Worm (Caenorhabditis elegans): ENCODE measurements around the gene rad-23.
A peak's percentile ranks its signal among the peaks of the same experiment; 100 is the strongest.

The rad-23 gene

DNA sequence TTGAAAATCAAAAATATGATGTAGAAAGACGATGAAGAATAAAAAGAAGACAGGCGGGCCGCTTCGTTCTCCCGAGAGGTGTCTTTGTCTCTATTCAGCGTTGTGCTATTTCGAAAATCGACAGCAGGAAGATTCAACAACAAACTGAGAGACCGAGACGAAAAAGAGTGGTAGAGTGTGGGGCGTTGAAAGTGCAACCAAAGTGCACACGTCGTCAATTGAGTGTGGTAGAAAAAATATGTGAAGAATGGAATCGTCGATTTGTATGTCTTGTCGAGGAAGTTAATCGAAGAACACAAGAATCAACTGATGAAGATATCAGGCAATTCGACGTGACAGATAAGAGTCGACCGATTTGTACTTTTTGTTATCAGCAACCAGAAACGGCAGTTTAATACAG lies 33.4 kb downstream of the rad-23 start (continued):
- TF ChIP-seq mxl-2 (GFP tag; conservative IDR thresholded peaks at IDR 0.05) (no peak), cey-2 (tag; optimal IDR thresholded peaks at IDR 0.05; ENCODE audit: borderline replicate concordance, insufficient read depth) (no peak), nhr-10 (tag; optimal IDR thresholded peaks at IDR 0.05) (peak; percentile 78), mdl-1 (tag; optimal IDR thresholded peaks at IDR 0.05) (peak in 1 of 2 experiments; percentile 73), mdt-29 (GFP tag; IDR thresholded peaks at IDR 0.05) (no peak), Y75B8A.6 (GFP tag; IDR thresholded peaks at IDR 0.05) (no peak), jun-1 (tag; optimal IDR thresholded peaks at IDR 0.05) (peak; percentile 20), mxl-3 (GFP tag; optimal IDR thresholded peaks at IDR 0.05) (peak; percentile 29)

DNA sequence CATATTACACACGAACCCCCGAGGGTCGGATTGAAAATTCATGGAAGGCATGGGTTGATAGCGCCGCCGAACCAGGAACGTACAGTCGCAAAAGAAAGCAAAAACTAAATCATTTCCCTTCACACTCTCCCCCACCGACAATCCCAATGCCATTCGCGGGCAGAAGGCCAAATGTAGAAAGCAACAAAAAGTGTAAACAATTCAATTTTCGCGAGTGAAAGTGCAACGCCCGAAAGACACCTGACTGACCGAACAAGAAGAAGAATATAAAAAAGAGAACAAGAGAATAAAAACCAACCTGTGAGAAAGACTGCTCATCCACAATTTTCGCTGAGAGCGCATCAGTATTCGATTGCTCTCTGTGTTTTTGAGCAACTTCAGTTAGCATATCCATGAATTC lies 34.8 kb downstream of the rad-23 start:
- no peak for TF ChIP-seq unc-130 (GFP tag; optimal IDR thresholded peaks at IDR 0.05)
- TF ChIP-seq hlh-11 (tag; optimal IDR thresholded peaks at IDR 0.05): peak; percentile 60
- TF ChIP-seq T26A8.4 (GFP tag; IDR thresholded peaks at IDR 0.05): no peak
- no peak for TF ChIP-seq rbr-2 (tag; optimal IDR thresholded peaks at IDR 0.05)
- 0 out of 2 replicates have a peak, but pooled peaks have one; percentile 28 for TF ChIP-seq D1046.2 (GFP tag; IDR thresholded peaks at IDR 0.05)
- no peak for TF ChIP-seq F10B5.3 (tag; optimal IDR thresholded peaks at IDR 0.05)
- peak; percentile 90 for TF ChIP-seq ama-1 (optimal IDR thresholded peaks at IDR 0.05)
- peak; percentile 78 for TF ChIP-seq hlh-30 (tag; optimal IDR thresholded peaks at IDR 0.05; ENCODE audit: insufficient read depth)
- TF ChIP-seq lin-38 (GFP tag; IDR thresholded peaks at IDR 0.05): peak; percentile 29; the same call in 1 of the 2 replicates
- no peak for TF ChIP-seq mxl-2 (GFP tag; conservative IDR thresholded peaks at IDR 0.05)
- no peak for TF ChIP-seq F37D6.2 (tag; optimal IDR thresholded peaks at IDR 0.05)
- no peak for TF ChIP-seq lin-29 (GFP tag; IDR thresholded peaks at IDR 0.05)
- peak; percentile 42 for TF ChIP-seq nhr-77 (tag; optimal IDR thresholded peaks at IDR 0.05)
- no peak for TF ChIP-seq madf-5 (GFP tag; IDR thresholded peaks at IDR 0.05)
- no peak for TF ChIP-seq lin-13 (GFP tag; optimal IDR thresholded peaks at IDR 0.05)
- TF ChIP-seq lir-3 (tag; optimal IDR thresholded peaks at IDR 0.05): no peak
- no peak for TF ChIP-seq Y105C5A.15 (GFP tag; IDR thresholded peaks at IDR 0.05)
- no peak for TF ChIP-seq F44E2.7 (GFP tag; IDR thresholded peaks at IDR 0.05)
- peak; percentile 16; the same call in 1 of the 2 replicates for TF ChIP-seq dmd-6 (GFP tag; IDR thresholded peaks at IDR 0.05)
- no peak for TF ChIP-seq tag-97 (GFP tag; IDR thresholded peaks at IDR 0.05)
- no peak for TF ChIP-seq fkh-10 (GFP tag; optimal IDR thresholded peaks at IDR 0.05)
- no peak for TF ChIP-seq daf-19 (GFP tag; conservative IDR thresholded peaks at IDR 0.05)
- no peak for TF ChIP-seq fos-1 (tag; optimal IDR thresholded peaks at IDR 0.05)
- no peak for TF ChIP-seq unc-39 (tag; optimal IDR thresholded peaks at IDR 0.05)
- peak; percentile 38 for TF ChIP-seq aly-2 (tag; optimal IDR thresholded peaks at IDR 0.05)
- no peak for TF ChIP-seq nhr-237 (tag; optimal IDR thresholded peaks at IDR 0.05)
- TF ChIP-seq gei-8 (GFP tag; optimal IDR thresholded peaks at IDR 0.05): no peak
- TF ChIP-seq nhr-11 (tag; optimal IDR thresholded peaks at IDR 0.05): peak; percentile 28
- TF ChIP-seq cey-2 (tag; optimal IDR thresholded peaks at IDR 0.05; ENCODE audit: borderline replicate concordance, insufficient read depth): no peak
- TF ChIP-seq daf-12 (tag; optimal IDR thresholded peaks at IDR 0.05): no peak
- peak; percentile 82 for TF ChIP-seq mep-1 (tag; optimal IDR thresholded peaks at IDR 0.05)
- TF ChIP-seq saeg-2 (GFP tag; IDR thresholded peaks at IDR 0.05): no peak
- TF ChIP-seq snpc-1.2 (GFP tag; IDR thresholded peaks at IDR 0.05): no peak
- TF ChIP-seq mes-2 (tag; optimal IDR thresholded peaks at IDR 0.05; ENCODE audit: poor library complexity, severe bottlenecking): no peak
- TF ChIP-seq zip-2 (tag; optimal IDR thresholded peaks at IDR 0.05): no peak
- TF ChIP-seq pqm-1 (tag; optimal IDR thresholded peaks at IDR 0.05): no peak
- TF ChIP-seq nhr-25 (tag; optimal IDR thresholded peaks at IDR 0.05; ENCODE audit: borderline replicate concordance, insufficient read depth): peak; percentile 88
- no peak for TF ChIP-seq nhr-111 (GFP tag; optimal IDR thresholded peaks at IDR 0.05)
- TF ChIP-seq nhr-48 (tag; optimal IDR thresholded peaks at IDR 0.05): peak; percentile 44
- TF ChIP-seq lsy-2 (tag; optimal IDR thresholded peaks at IDR 0.05): peak in 1 of 2 experiments; percentile 40
- TF ChIP-seq nhr-42 (GFP tag; IDR thresholded peaks at IDR 0.05): no peak
- no peak for TF ChIP-seq lin-15B (tag; optimal IDR thresholded peaks at IDR 0.05)
- TF ChIP-seq nhr-28 (tag; optimal IDR thresholded peaks at IDR 0.05): peak; percentile 67
- TF ChIP-seq zfp-3 (GFP tag; conservative IDR thresholded peaks at IDR 0.05): no peak
- peak; percentile 21 for TF ChIP-seq mxl-3 (GFP tag; optimal IDR thresholded peaks at IDR 0.05)

Data from whole organism, L4 larva.